Worm (Caenorhabditis elegans) whole organism, late embryonic: ENCODE data around the gene frh-1.

ENCODE experiments used
- C08G9.2 ChIP-seq: sonication (generic microtip); optimal IDR thresholded peaks from 2 replicates; lab custom pipeline; 2016; ENCODE audit warnings: mild to moderate bottlenecking, missing genetic modification characterization, moderate library complexity, missing compliant biosample characterization
- F13H6.1 ChIP-seq: sonication (generic microtip); optimal IDR thresholded peaks from 2 replicates; lab custom pipeline; 2016; ENCODE audit warnings: missing genetic modification characterization, missing compliant biosample characterization
- K09A11.1 ChIP-seq: sonication (generic microtip); optimal IDR thresholded peaks from 2 replicates; lab custom pipeline; 2017; ENCODE audit warnings: antibody characterized with exemption, mild to moderate bottlenecking, missing genetic modification characterization, missing compliant biosample characterization; ENCODE audit not compliant: insufficient read depth
- Y22D7AL.16 ChIP-seq: sonication (generic microtip); optimal IDR thresholded peaks from 2 replicates; lab custom pipeline; 2016; ENCODE audit warnings: missing genetic modification characterization, missing compliant biosample characterization
- ahr-1 ChIP-seq: sonication (generic microtip); optimal IDR thresholded peaks from 2 replicates; lab custom pipeline; 2016; ENCODE audit warnings: missing genetic modification characterization, missing compliant biosample characterization
- ceh-14 ChIP-seq: sonication (generic microtip); optimal IDR thresholded peaks from 2 replicates; lab custom pipeline; 2016; ENCODE audit warnings: missing genotype, missing genetic modification characterization, missing compliant biosample characterization
- ceh-19 ChIP-seq: fragments of 200-800 bp; sonication (Bioruptor generic); optimal IDR thresholded peaks from 2 replicates; lab custom pipeline; 2018; ENCODE audit warnings: mild to moderate bottlenecking, missing genetic modification characterization, missing compliant biosample characterization
- ceh-24 ChIP-seq: sonication (generic microtip); optimal IDR thresholded peaks from 2 replicates; lab custom pipeline; 2016; ENCODE audit warnings: mild to moderate bottlenecking, missing genetic modification characterization, missing compliant biosample characterization
- ceh-31 ChIP-seq: sonication (generic microtip); optimal IDR thresholded peaks from 2 replicates; lab custom pipeline; 2016; ENCODE audit warnings: missing genetic modification characterization, missing compliant biosample characterization
- ceh-34 ChIP-seq: sonication (generic microtip); optimal IDR thresholded peaks from 2 replicates; lab custom pipeline; 2016; ENCODE audit warnings: mild to moderate bottlenecking, missing genetic modification characterization, missing compliant biosample characterization
- ceh-45 ChIP-seq: fragments of 200-800 bp; sonication (Bioruptor generic); IDR thresholded peaks from 2 replicates; pipeline ENCODE4 v1.3.6; 2022; ENCODE audit warnings: missing genetic modification reagents, missing genetic modification characterization, missing compliant biosample characterization
- ceh-48 ChIP-seq: sonication (generic microtip); optimal IDR thresholded peaks from 2 replicates; lab custom pipeline; 2016; ENCODE audit warnings: missing genetic modification characterization, inconsistent platforms, missing compliant biosample characterization
- ceh-6 ChIP-seq: fragments of 200-800 bp; sonication (Bioruptor generic); optimal IDR thresholded peaks from 2 replicates; lab custom pipeline; 2018; ENCODE audit warnings: mild to moderate bottlenecking, missing genetic modification characterization, missing compliant biosample characterization
- ceh-9 ChIP-seq: sonication (generic microtip); optimal IDR thresholded peaks from 2 replicates; lab custom pipeline; 2016; ENCODE audit warnings: mild to moderate bottlenecking, missing genetic modification characterization, inconsistent platforms, missing compliant biosample characterization
- dmd-4 ChIP-seq: sonication (generic microtip); optimal IDR thresholded peaks from 2 replicates; lab custom pipeline; 2016; ENCODE audit warnings: borderline replicate concordance, missing genetic modification characterization, missing compliant biosample characterization
- elt-4 ChIP-seq: sonication (generic microtip); optimal IDR thresholded peaks from 2 replicates; lab custom pipeline; 2016; ENCODE audit warnings: missing genetic modification characterization, missing compliant biosample characterization
- ets-4 ChIP-seq: sonication (generic microtip); optimal IDR thresholded peaks from 2 replicates; lab custom pipeline; 2016; ENCODE audit warnings: missing genetic modification characterization, missing compliant biosample characterization
- eyg-1 ChIP-seq: sonication (generic microtip); optimal IDR thresholded peaks from 2 replicates; lab custom pipeline; 2016; ENCODE audit warnings: missing genotype, missing genetic modification characterization, missing compliant biosample characterization
- fkh-10 ChIP-seq: fragments of 150-350 bp; optimal IDR thresholded peaks from 2 replicates; lab custom pipeline; 2014; ENCODE audit warnings: missing biosample characterization, missing genetic modification reagents, missing genetic modification characterization
- fkh-6 ChIP-seq: sonication (generic microtip); optimal IDR thresholded peaks from 2 replicates; lab custom pipeline; 2016; ENCODE audit warnings: missing genetic modification characterization, missing compliant biosample characterization
- gmeb-2 ChIP-seq: sonication (generic microtip); optimal IDR thresholded peaks from 2 replicates; lab custom pipeline; 2016; ENCODE audit warnings: missing genetic modification characterization, inconsistent platforms, missing compliant biosample characterization
- hlh-13 ChIP-seq: fragments of 200-800 bp; sonication (Bioruptor generic); optimal IDR thresholded peaks from 2 replicates; lab custom pipeline; 2018; ENCODE audit warnings: mild to moderate bottlenecking, missing genetic modification characterization, missing compliant biosample characterization
- hlh-15 ChIP-seq: sonication (generic microtip); optimal IDR thresholded peaks from 2 replicates; lab custom pipeline; 2016; ENCODE audit warnings: missing genetic modification characterization, missing compliant biosample characterization
- hlh-30 ChIP-seq: sonication (generic microtip); optimal IDR thresholded peaks from 2 replicates; lab custom pipeline; 2017; ENCODE audit warnings: antibody characterized with exemption, missing genetic modification characterization, missing compliant biosample characterization; ENCODE audit not compliant: insufficient read depth
- lim-6 ChIP-seq: sonication (generic microtip); optimal IDR thresholded peaks from 2 replicates; lab custom pipeline; 2016; ENCODE audit warnings: missing genetic modification characterization, missing compliant biosample characterization
- lin-11 ChIP-seq: fragments of 200-800 bp; sonication (Bioruptor generic); optimal IDR thresholded peaks from 2 replicates; lab custom pipeline; 2018; ENCODE audit warnings: mild to moderate bottlenecking, missing genetic modification characterization, missing compliant biosample characterization
- madf-2 ChIP-seq: sonication (generic microtip); optimal IDR thresholded peaks from 2 replicates; lab custom pipeline; 2017; ENCODE audit warnings: missing genetic modification characterization, missing compliant biosample characterization
- mec-3 ChIP-seq: sonication (generic microtip); optimal IDR thresholded peaks from 2 replicates; lab custom pipeline; 2016; ENCODE audit warnings: borderline replicate concordance, missing genetic modification characterization, missing compliant biosample characterization
- nfya-1 ChIP-seq: sonication (generic microtip); optimal IDR thresholded peaks from 2 replicates; lab custom pipeline; 2017; ENCODE audit warnings: missing genetic modification characterization, mild to moderate bottlenecking, missing compliant biosample characterization, antibody characterized with exemption, moderate library complexity
- npax-4 ChIP-seq: sonication (generic microtip); optimal IDR thresholded peaks from 2 replicates; lab custom pipeline; 2016; ENCODE audit warnings: missing genetic modification characterization, missing compliant biosample characterization
- odd-2 ChIP-seq: sonication (generic microtip); optimal IDR thresholded peaks from 2 replicates; lab custom pipeline; 2017; ENCODE audit warnings: antibody characterized with exemption, mild to moderate bottlenecking, missing genetic modification characterization, missing compliant biosample characterization
- pha-2 ChIP-seq: sonication (generic microtip); optimal IDR thresholded peaks from 2 replicates; lab custom pipeline; 2017; ENCODE audit warnings: mild to moderate bottlenecking, missing genetic modification characterization, missing compliant biosample characterization
- syd-9 ChIP-seq: sonication (generic microtip); optimal IDR thresholded peaks from 2 replicates; lab custom pipeline; 2016; ENCODE audit warnings: mild to moderate bottlenecking, missing genetic modification characterization, moderate library complexity, missing compliant biosample characterization
- tbx-2 ChIP-seq: sonication (generic microtip); optimal IDR thresholded peaks from 2 replicates; lab custom pipeline; 2016; ENCODE audit warnings: missing genetic modification characterization, missing compliant biosample characterization
- tbx-7 ChIP-seq: sonication (generic microtip); optimal IDR thresholded peaks from 2 replicates; lab custom pipeline; 2016; ENCODE audit warnings: missing genotype, missing genetic modification characterization, missing compliant biosample characterization
- unc-42 ChIP-seq: sonication (generic microtip); optimal IDR thresholded peaks from 2 replicates; lab custom pipeline; 2016; ENCODE audit warnings: missing genotype, missing genetic modification characterization, missing compliant biosample characterization
- unc-86 ChIP-seq: sonication (generic microtip); optimal IDR thresholded peaks from 2 replicates; lab custom pipeline; 2016; ENCODE audit warnings: missing genetic modification characterization, missing compliant biosample characterization
- ztf-16 ChIP-seq: sonication (generic microtip); optimal IDR thresholded peaks from 2 replicates; lab custom pipeline; 2017; ENCODE audit warnings: missing genetic modification characterization, missing compliant biosample characterization

The frh-1 gene

ce11 chrII:5957803-5958367 lies 40.7 kb downstream of the frh-1 start:
- TF ChIP-seq pha-2 (tag; lab: Kevin White, UChicago) (no peak), ceh-34 (no peak), madf-2 (tag; lab: Kevin White, UChicago) (no peak), K09A11.1 (no peak), nfya-1 (tag; lab: Kevin White, UChicago) (no peak), lin-11 (tag; lab: Kevin White, UChicago) (no peak), ceh-9 (no peak), eyg-1 (tag; lab: Kevin White, UChicago) (no peak), tbx-2 (no peak), ztf-16 (no peak), hlh-13 (GFP tag; lab: Kevin White, UChicago) (no peak), gmeb-2 (tag; lab: Kevin White, UChicago) (no peak)

DNA sequence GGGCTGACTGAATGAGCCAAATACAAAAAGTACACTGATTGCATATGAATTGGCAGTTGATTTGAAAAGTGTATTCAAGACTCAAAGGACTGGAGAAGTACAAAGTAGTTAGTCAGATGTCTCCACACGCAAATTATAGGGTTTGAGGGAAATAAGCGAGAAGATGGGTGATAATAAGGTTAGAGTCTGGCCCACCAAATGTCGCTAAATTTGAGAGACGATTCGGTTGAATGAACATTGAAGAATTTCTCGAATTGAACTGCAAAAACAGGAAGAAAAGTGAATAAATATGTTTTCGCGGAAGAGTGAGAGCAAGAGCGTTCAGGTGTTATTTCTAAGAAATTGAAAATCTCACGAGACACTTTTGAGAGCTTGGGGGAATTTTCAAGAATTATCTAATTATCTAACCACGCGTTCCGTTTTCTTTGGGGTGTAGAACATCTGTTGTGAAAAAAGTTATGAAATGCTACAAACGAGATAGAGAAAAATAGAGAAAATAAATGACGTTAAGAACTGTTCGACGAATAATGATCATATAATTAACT lies 42.4 kb downstream of the frh-1 start:
- TF ChIP-seq elt-4 (tag; lab: Kevin White, UChicago) (no peak), fkh-6 (tag; lab: Kevin White, UChicago) (no peak), ceh-19 (GFP tag; lab: Kevin White, UChicago) (no peak), nfya-1 (tag; lab: Kevin White, UChicago) (no peak), unc-42 (tag; lab: Kevin White, UChicago) (peak; percentile 83), madf-2 (tag; lab: Kevin White, UChicago) (no peak)
- TF ChIP-seq, all 69 proteins: peak for 1

ce11 chrII:5961317-5961716 lies 44.1 kb downstream of the frh-1 start, which contains the start of gene B0034.7:
Gene B0034.7, plus strand, starts transcription at chrII:5961617.
- TF ChIP-seq ztf-16 (no peak), ceh-31 (no peak), C08G9.2 (tag; lab: Kevin White, UChicago) (no peak), dmd-4 (tag; lab: Kevin White, UChicago) (no peak), npax-4 (tag; lab: Kevin White, UChicago) (no peak), madf-2 (tag; lab: Kevin White, UChicago) (no peak), odd-2 (tag; lab: Kevin White, UChicago) (no peak), ceh-14 (tag; lab: Kevin White, UChicago) (no peak), syd-9 (tag; lab: Kevin White, UChicago) (no peak), hlh-30 (no peak), eyg-1 (tag; lab: Kevin White, UChicago) (no peak), tbx-7 (tag; lab: Kevin White, UChicago) (no peak), K09A11.1 (no peak), ceh-45 (GFP tag; lab: Robert Waterston, UW) (no peak), pha-2 (tag; lab: Kevin White, UChicago) (no peak), ceh-6 (GFP tag; lab: Kevin White, UChicago) (no peak), gmeb-2 (tag; lab: Kevin White, UChicago) (no peak)

- TF ChIP-seq pha-2 (tag; lab: Kevin White, UChicago) (no peak), fkh-10 (GFP tag; lab: Kevin White, UChicago) (peak; percentile 39), unc-86 (tag; lab: Kevin White, UChicago) (no peak), ahr-1 (tag; lab: Kevin White, UChicago) (no peak), ets-4 (tag; lab: Kevin White, UChicago) (no peak), odd-2 (tag; lab: Kevin White, UChicago) (no peak), ceh-31 (peak; percentile 19), ceh-24 (no peak), Y22D7AL.16 (no peak), mec-3 (tag; lab: Kevin White, UChicago) (no peak), dmd-4 (tag; lab: Kevin White, UChicago) (no peak), ceh-48 (tag; lab: Kevin White, UChicago) (peak; percentile 47), unc-42 (tag; lab: Kevin White, UChicago) (peak; percentile 63), lin-11 (tag; lab: Kevin White, UChicago) (no peak), hlh-15 (tag; lab: Kevin White, UChicago) (no peak), lim-6 (tag; lab: Kevin White, UChicago) (no peak), tbx-2 (no peak), F13H6.1 (tag; lab: Kevin White, UChicago) (no peak)
These were observed 45.1 kb downstream of the frh-1 start for ce11 chrII:5962343-5962742.
